Worm (Caenorhabditis elegans) whole organism, L1 larva: ENCODE data around the gene hir-1.

Experiments used
- lsy-2 ChIP-seq, 2 experiments: fragments of 150-350 bp; optimal IDR thresholded peaks; 2 replicates each; lab custom pipeline; 2014; ENCODE audit warnings: missing biosample characterization in 2 of 2, missing genetic modification characterization in 2 of 2
- unc-62 ChIP-seq: fragments of 150-350 bp; optimal IDR thresholded peaks from 2 replicates; lab custom pipeline; 2014; ENCODE audit warnings: missing biosample characterization, missing genetic modification reagents, missing genetic modification characterization

DNA sequence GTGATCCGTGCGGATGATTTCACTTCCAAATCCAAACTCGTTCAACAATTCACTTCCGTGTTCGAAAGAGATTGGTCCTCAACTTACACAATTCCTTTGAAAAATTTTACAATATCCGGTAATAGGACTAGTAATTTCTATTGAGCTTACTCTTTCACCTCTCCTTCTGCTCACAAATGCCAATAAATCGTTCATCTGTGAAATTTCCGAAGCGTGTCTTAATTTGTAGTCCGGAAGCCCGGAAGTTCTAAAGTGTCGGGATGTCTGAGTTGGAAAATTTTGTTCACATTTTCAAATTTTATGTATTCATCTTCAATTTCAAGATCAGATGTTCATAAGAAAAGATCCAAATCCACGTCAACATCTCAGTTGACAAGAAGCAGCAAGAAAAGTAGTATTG lies 28.5 kb upstream of the hir-1 start, which contains the start of gene T05C3.2:
- TF ChIP-seq unc-62: no peak
- TF ChIP-seq lsy-2 (tag; optimal IDR thresholded peaks at IDR 0.05; lab: Kevin White, UChicago): no peak
